Worm (Caenorhabditis elegans) whole organism, L3 larva: Measurements from ENCODE around the gene cpin-1.
A peak's percentile ranks its signal among the peaks of the same experiment; 100 is the strongest.

Experiments used
- R02D3.7 ChIP-seq: fragments of 150-350 bp; optimal IDR thresholded peaks from 2 replicates; lab custom pipeline; 2014; ENCODE audit warnings: missing biosample characterization, missing genetic modification characterization
- ceh-28 ChIP-seq: fragments of 150-350 bp; optimal IDR thresholded peaks from 2 replicates; lab custom pipeline; 2014; ENCODE audit warnings: missing biosample characterization, missing genetic modification reagents, missing genetic modification characterization
- elt-3 ChIP-seq, 3 experiments: fragments of 150-350 bp in 1 of 3; sonication (generic microtip) in 2 of 3; optimal IDR thresholded peaks; 2 replicates in 2 of 3; 4 replicates in 1 of 3; lab custom pipeline; 2014 to 2017; ENCODE audit warnings: missing biosample characterization in 3 of 3, missing genetic modification characterization in 3 of 3
- fos-1 ChIP-seq: fragments of 150-350 bp; optimal IDR thresholded peaks from 2 replicates; lab custom pipeline; 2014; ENCODE audit warnings: missing biosample characterization, missing genetic modification characterization
- nhr-23 ChIP-seq: fragments of 150-350 bp; optimal IDR thresholded peaks from 2 replicates; lab custom pipeline; 2014; ENCODE audit warnings: missing biosample characterization, missing genetic modification reagents, missing genetic modification characterization
- nhr-28 ChIP-seq: fragments of 150-350 bp; optimal IDR thresholded peaks from 2 replicates; lab custom pipeline; 2014; ENCODE audit warnings: missing biosample characterization, missing genetic modification characterization
- nhr-67 ChIP-seq: fragments of 150-350 bp; optimal IDR thresholded peaks from 2 replicates; lab custom pipeline; 2014; ENCODE audit warnings: missing biosample characterization, missing genetic modification characterization
- nhr-77 ChIP-seq: fragments of 150-350 bp; optimal IDR thresholded peaks from 2 replicates; lab custom pipeline; 2014; ENCODE audit warnings: missing biosample characterization, missing genetic modification characterization
- pha-4 ChIP-seq: fragments of 150-350 bp; optimal IDR thresholded peaks from 2 replicates; lab custom pipeline; 2014; ENCODE audit warnings: missing biosample characterization, missing genetic modification reagents, missing genetic modification characterization
- unc-39 ChIP-seq: sonication (generic microtip); optimal IDR thresholded peaks from 4 replicates; lab custom pipeline; 2017; ENCODE audit warnings: missing biosample characterization, missing genetic modification characterization

- TF ChIP-seq pha-4 (tag; lab: Kevin White, UChicago) (peak; percentile 98), nhr-67 (no peak), fos-1 (peak; percentile 83), nhr-23 (tag; lab: Kevin White, UChicago) (peak; percentile 91), R02D3.7 (tag; lab: Kevin White, UChicago) (peak; percentile 76), elt-3 (tag; optimal IDR thresholded peaks at IDR 0.05; lab: Kevin White, UChicago) (peak in 2 of 3 experiments; percentile 6 to 64), ceh-28 (tag; lab: Kevin White, UChicago) (peak; percentile 83), nhr-77 (tag; lab: Kevin White, UChicago) (peak; percentile 84), nhr-28 (tag; lab: Kevin White, UChicago) (peak; percentile 2), unc-39 (tag; lab: Kevin White, UChicago) (no peak)
Measured at ce11 chrIV:9444417-9445026, 6.0 kb upstream of the cpin-1 start.
